Worm (Caenorhabditis elegans) whole organism, L4/young adult: ENCODE results near the gene F55B11.3.

Source experiments
- W03F9.2 ChIP-seq: fragments of 150-350 bp; optimal IDR thresholded peaks from 2 replicates; lab custom pipeline; 2014; ENCODE audit warnings: missing biosample characterization, missing genetic modification characterization
- dao-5 ChIP-seq: sonication (generic microtip); optimal IDR thresholded peaks from 2 replicates; lab custom pipeline; 2016; ENCODE audit warnings: missing genotype, missing genetic modification characterization, moderate library complexity, missing compliant biosample characterization
- him-1 ChIP-seq: sonication (generic microtip); optimal IDR thresholded peaks from 2 replicates; lab custom pipeline; 2016; ENCODE audit warnings: missing genotype, missing genetic modification reagents, missing genetic modification characterization, missing compliant biosample characterization

ce11 chrIV:14435902-14436301 lies 11.4 kb downstream of the F55B11.3 start:
- TF ChIP-seq him-1: no peak
- no peak for TF ChIP-seq W03F9.2 (tag; lab: Kevin White, UChicago)
- no peak for TF ChIP-seq dao-5
